Fruit fly (Drosophila melanogaster) whole organism, prepupa: ENCODE measurements around the gene CCHa1.

Experiments
- Blimp-1 ChIP-seq: fragments of 200-800 bp; sonication (Bioruptor generic); optimal IDR thresholded peaks from 3 replicates; lab custom pipeline; 2017; ENCODE audit warnings: missing biosample characterization, missing genetic modification characterization, mild to moderate bottlenecking, moderate library complexity, missing genetic modification reagents
- CG10631 ChIP-seq: fragments of 200-800 bp; sonication (Bioruptor generic); optimal IDR thresholded peaks from 2 replicates; lab custom pipeline; 2016; ENCODE audit warnings: missing biosample characterization, missing genetic modification characterization
- CG10669 ChIP-seq: fragments of 200-800 bp; sonication (Bioruptor generic); optimal IDR thresholded peaks from 3 replicates; lab custom pipeline; 2018; ENCODE audit warnings: missing biosample characterization, mild to moderate bottlenecking, missing genetic modification characterization, moderate library complexity
- CG11294 ChIP-seq: fragments of 200-800 bp; sonication (Bioruptor generic); IDR thresholded peaks from 2 replicates; pipeline ENCODE4 v1.3.6; 2022; ENCODE audit warnings: missing biosample characterization, missing genetic modification characterization
- CG11762 ChIP-seq: fragments of 200-800 bp; sonication (Bioruptor generic); optimal IDR thresholded peaks from 3 replicates; lab custom pipeline; 2016; ENCODE audit warnings: missing biosample characterization, missing genetic modification characterization; ENCODE audit not compliant: insufficient read depth
- CG15336 ChIP-seq: fragments of 200-800 bp; sonication (Bioruptor generic); IDR thresholded peaks from 2 replicates; pipeline ENCODE4 v1.3.6; 2022; ENCODE audit warnings: missing biosample characterization, missing genetic modification characterization
- CG1621 ChIP-seq: fragments of 200-800 bp; sonication (Bioruptor generic); optimal IDR thresholded peaks from 3 replicates; lab custom pipeline; 2018; ENCODE audit warnings: missing biosample characterization, mild to moderate bottlenecking, missing genetic modification characterization
- CG16779 ChIP-seq: fragments of 200-800 bp; sonication (Bioruptor generic); optimal IDR thresholded peaks from 3 replicates; lab custom pipeline; 2017; ENCODE audit warnings: missing biosample characterization, mild to moderate bottlenecking, missing genetic modification characterization
- CG31627 ChIP-seq: fragments of 200-800 bp; sonication (Bioruptor generic); optimal IDR thresholded peaks from 3 replicates; lab custom pipeline; 2016; ENCODE audit warnings: missing biosample characterization, missing genetic modification characterization
- CG32006 ChIP-seq: fragments of 200-800 bp; sonication (Bioruptor generic); optimal IDR thresholded peaks from 3 replicates; lab custom pipeline; 2017; ENCODE audit warnings: missing biosample characterization, mild to moderate bottlenecking, missing genetic modification characterization
- CG34406 ChIP-seq: fragments of 200-800 bp; sonication (Bioruptor generic); optimal IDR thresholded peaks from 3 replicates; lab custom pipeline; 2016; ENCODE audit warnings: missing biosample characterization, missing genetic modification characterization
- CG4318 ChIP-seq: fragments of 200-800 bp; sonication (Bioruptor generic); optimal IDR thresholded peaks from 3 replicates; lab custom pipeline; 2017; ENCODE audit warnings: missing biosample characterization, mild to moderate bottlenecking, missing genetic modification characterization
- CG6163 ChIP-seq: fragments of 200-800 bp; sonication (Bioruptor generic); IDR thresholded peaks from 3 replicates; pipeline ENCODE4 v1.3.6; 2022; ENCODE audit warnings: missing biosample characterization, missing genetic modification characterization
- CG6276 ChIP-seq: fragments of 200-800 bp; sonication (Bioruptor generic); optimal IDR thresholded peaks from 2 replicates; lab custom pipeline; 2017; ENCODE audit warnings: missing biosample characterization, mild to moderate bottlenecking, missing genetic modification characterization
- CG6792 ChIP-seq: fragments of 200-800 bp; sonication (Bioruptor generic); optimal IDR thresholded peaks from 3 replicates; lab custom pipeline; 2016; ENCODE audit warnings: missing biosample characterization, missing genetic modification characterization
- CG6808 ChIP-seq: fragments of 200-800 bp; sonication (Bioruptor generic); optimal IDR thresholded peaks from 3 replicates; lab custom pipeline; 2017; ENCODE audit warnings: missing biosample characterization, missing genetic modification characterization, mild to moderate bottlenecking, moderate library complexity, missing genetic modification reagents
- CG7368 ChIP-seq: fragments of 200-800 bp; sonication (Bioruptor generic); optimal IDR thresholded peaks from 3 replicates; lab custom pipeline; 2016; ENCODE audit warnings: missing biosample characterization, missing genetic modification characterization
- CG8119 ChIP-seq: fragments of 200-800 bp; sonication (Bioruptor generic); IDR thresholded peaks from 3 replicates; pipeline ENCODE4 v1.3.6; 2022; ENCODE audit warnings: missing biosample characterization, missing genetic modification characterization
- CG8319 ChIP-seq: fragments of 200-800 bp; sonication (Bioruptor generic); optimal IDR thresholded peaks from 3 replicates; lab custom pipeline; 2016; ENCODE audit warnings: missing biosample characterization, missing genetic modification characterization
- CG9139 ChIP-seq: fragments of 200-800 bp; sonication (Bioruptor generic); optimal IDR thresholded peaks from 3 replicates; lab custom pipeline; 2017; ENCODE audit warnings: missing biosample characterization, mild to moderate bottlenecking, missing genetic modification characterization
- Eip78C ChIP-seq: fragments of 200-800 bp; sonication (Bioruptor generic); peaks from one replicate; lab custom pipeline; 2016; ENCODE audit warnings: missing biosample characterization, missing genetic modification characterization
- Eip93F ChIP-seq: fragments of 200-800 bp; sonication (Bioruptor generic); optimal IDR thresholded peaks from 2 replicates; lab custom pipeline; 2016; ENCODE audit warnings: missing biosample characterization, mild to moderate bottlenecking, missing genetic modification characterization
- Gug ChIP-seq: fragments of 200-800 bp; sonication (Bioruptor generic); IDR thresholded peaks from 2 replicates; pipeline ENCODE4 v1.3.6; 2022; ENCODE audit warnings: missing biosample characterization, missing genetic modification characterization
- Hr39 ChIP-seq: fragments of 200-800 bp; sonication (Bioruptor generic); optimal IDR thresholded peaks from 2 replicates; lab custom pipeline; 2016; ENCODE audit warnings: missing biosample characterization, missing genetic modification characterization
- Lpt ChIP-seq: fragments of 200-800 bp; sonication (Bioruptor generic); optimal IDR thresholded peaks from 3 replicates; lab custom pipeline; 2016; ENCODE audit warnings: missing biosample characterization, missing genetic modification characterization
- Met ChIP-seq: fragments of 200-800 bp; sonication (Bioruptor generic); optimal IDR thresholded peaks from 3 replicates; lab custom pipeline; 2016; ENCODE audit warnings: missing biosample characterization, missing genetic modification characterization
- OdsH ChIP-seq: fragments of 200-800 bp; sonication (Bioruptor generic); optimal IDR thresholded peaks from 3 replicates; lab custom pipeline; 2016; ENCODE audit warnings: missing biosample characterization, missing genetic modification characterization
- Smox ChIP-seq: fragments of 200-800 bp; sonication (Bioruptor generic); optimal IDR thresholded peaks from 3 replicates; lab custom pipeline; 2016; ENCODE audit warnings: missing biosample characterization, missing genetic modification characterization
- Sox102F ChIP-seq: fragments of 200-800 bp; sonication (Bioruptor generic); optimal IDR thresholded peaks from 2 replicates; lab custom pipeline; 2016; ENCODE audit warnings: missing biosample characterization, mild to moderate bottlenecking, missing genetic modification characterization
- Sox14 ChIP-seq: fragments of 200-800 bp; sonication (Bioruptor generic); optimal IDR thresholded peaks from 3 replicates; lab custom pipeline; 2016; ENCODE audit warnings: missing biosample characterization, missing genetic modification characterization
- Sox15 ChIP-seq: fragments of 200-800 bp; sonication (Bioruptor generic); optimal IDR thresholded peaks from 3 replicates; lab custom pipeline; 2016; ENCODE audit warnings: missing biosample characterization, missing genetic modification characterization
- achi ChIP-seq: fragments of 200-800 bp; sonication (Bioruptor generic); optimal IDR thresholded peaks from 3 replicates; lab custom pipeline; 2016; ENCODE audit warnings: missing biosample characterization, missing genetic modification characterization
- cyc ChIP-seq: fragments of 200-800 bp; sonication (Bioruptor generic); optimal IDR thresholded peaks from 3 replicates; lab custom pipeline; 2016; ENCODE audit warnings: missing biosample characterization, missing genetic modification characterization
- dac ChIP-seq: fragments of 200-800 bp; sonication (Bioruptor generic); optimal IDR thresholded peaks from 2 replicates; lab custom pipeline; 2017; ENCODE audit warnings: missing biosample characterization, mild to moderate bottlenecking, missing genetic modification characterization
- dsx ChIP-seq: fragments of 200-800 bp; optimal IDR thresholded peaks from 3 replicates; lab custom pipeline; 2019; ENCODE audit warnings: missing biosample characterization, mild to moderate bottlenecking, missing genetic modification characterization, moderate library complexity; ENCODE audit not compliant: poor library complexity, severe bottlenecking
- eg ChIP-seq: fragments of 200-800 bp; sonication (Bioruptor generic); IDR thresholded peaks from 3 replicates; pipeline ENCODE4 v1.3.6; 2022; ENCODE audit warnings: missing biosample characterization, missing genetic modification characterization
- esn ChIP-seq: fragments of 200-800 bp; sonication (Bioruptor generic); optimal IDR thresholded peaks from 2 replicates; lab custom pipeline; 2016; ENCODE audit warnings: missing biosample characterization, mild to moderate bottlenecking, missing genetic modification characterization, moderate library complexity
- fd59A ChIP-seq: fragments of 200-800 bp; sonication (Bioruptor generic); optimal IDR thresholded peaks from 2 replicates; lab custom pipeline; 2017; ENCODE audit warnings: missing biosample characterization, mild to moderate bottlenecking, missing genetic modification characterization, missing genetic modification reagents
- fkh ChIP-seq: fragments of 200-800 bp; sonication (Bioruptor generic); optimal IDR thresholded peaks from 3 replicates; lab custom pipeline; 2017; ENCODE audit warnings: missing biosample characterization, mild to moderate bottlenecking, missing genetic modification characterization, moderate library complexity
- lz ChIP-seq: fragments of 200-800 bp; sonication (Bioruptor generic); optimal IDR thresholded peaks from 3 replicates; lab custom pipeline; 2016; ENCODE audit warnings: missing biosample characterization, missing genetic modification characterization
- net ChIP-seq: fragments of 200-800 bp; sonication (Bioruptor generic); optimal IDR thresholded peaks from 3 replicates; lab custom pipeline; 2016; ENCODE audit warnings: missing biosample characterization, missing genetic modification characterization
- pdm3 ChIP-seq: fragments of 200-800 bp; sonication (Bioruptor generic); optimal IDR thresholded peaks from 3 replicates; lab custom pipeline; 2016; ENCODE audit warnings: missing biosample characterization, missing genetic modification characterization
- spab ChIP-seq: fragments of 200-800 bp; sonication (Bioruptor generic); optimal IDR thresholded peaks from 2 replicates; lab custom pipeline; 2017; ENCODE audit warnings: missing biosample characterization, mild to moderate bottlenecking, missing genetic modification characterization, missing genetic modification reagents
- ss ChIP-seq, 2 experiments: fragments of 200-800 bp; sonication (Bioruptor generic); optimal IDR thresholded peaks; 2 replicates in 1 of 2; 3 replicates in 1 of 2; lab custom pipeline; 2017 to 2018; ENCODE audit warnings: mild to moderate bottlenecking in 2 of 2, missing biosample characterization in 2 of 2, missing genetic modification characterization in 2 of 2, moderate library complexity in 1 of 2
- svp ChIP-seq: fragments of 200-800 bp; sonication (Bioruptor generic); peaks from one replicate; lab custom pipeline; 2016; ENCODE audit warnings: missing biosample characterization, missing genetic modification characterization
- vri ChIP-seq: fragments of 200-800 bp; sonication (Bioruptor generic); optimal IDR thresholded peaks from 3 replicates; lab custom pipeline; 2016; ENCODE audit warnings: missing biosample characterization, mild to moderate bottlenecking, missing genetic modification characterization

Gene CCHa1

DNA sequence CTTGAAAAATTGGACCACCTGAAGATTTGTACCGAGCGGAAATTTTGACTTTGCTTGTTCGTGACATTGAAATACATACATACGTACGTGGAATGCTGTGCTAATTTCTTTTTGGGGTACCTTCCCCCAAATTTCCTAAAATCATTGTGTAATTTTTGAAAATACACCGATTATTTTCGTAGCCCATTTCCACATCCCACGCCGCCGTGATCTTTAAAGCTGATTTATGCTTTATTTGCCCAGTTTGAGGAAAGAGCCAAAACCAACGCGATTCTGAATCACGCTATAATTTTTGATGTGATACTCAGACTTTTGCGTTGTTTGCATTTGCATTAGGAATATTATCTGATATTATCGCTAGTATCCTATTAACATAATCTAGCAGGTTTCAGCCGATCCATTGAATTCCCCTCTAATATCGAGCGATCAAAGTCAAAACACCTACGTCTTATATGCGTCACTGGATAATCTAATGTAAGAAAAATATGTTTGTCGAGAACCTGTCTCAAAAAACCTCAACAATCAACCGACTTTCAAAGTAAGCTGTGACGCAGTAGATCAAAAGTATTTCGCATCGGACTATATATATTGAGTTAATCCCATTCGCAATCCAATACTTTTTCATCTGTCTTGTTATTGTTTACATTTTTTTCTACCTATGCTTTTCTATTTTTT, 33.6 kb downstream of the CCHa1 start:
- no peak for TF ChIP-seq Sox102F
- TF ChIP-seq CG34406 (GFP tag; lab: Kevin White, UChicago) = no peak
- no peak for TF ChIP-seq Hr39 (GFP tag; lab: Kevin White, UChicago)
- no peak for TF ChIP-seq OdsH
- no peak for TF ChIP-seq CG4318
- no peak for TF ChIP-seq vri
- no peak for TF ChIP-seq dac (GFP tag; lab: Kevin White, UChicago)
- no peak for TF ChIP-seq cyc
- no peak for TF ChIP-seq CG16779 (tag; lab: Kevin White, UChicago)
- TF ChIP-seq CG8119 = no peak
- no peak for TF ChIP-seq CG6163
- TF ChIP-seq esn = no peak
- TF ChIP-seq CG11762 (GFP tag; lab: Kevin White, UChicago) = no peak
- no peak for TF ChIP-seq Sox14
- no peak for TF ChIP-seq Blimp-1 (GFP tag; lab: Kevin White, UChicago)
- TF ChIP-seq Lpt (GFP tag; lab: Kevin White, UChicago) = no peak
- TF ChIP-seq pdm3 = no peak
- TF ChIP-seq, all 60 proteins: peak for 0

DNA sequence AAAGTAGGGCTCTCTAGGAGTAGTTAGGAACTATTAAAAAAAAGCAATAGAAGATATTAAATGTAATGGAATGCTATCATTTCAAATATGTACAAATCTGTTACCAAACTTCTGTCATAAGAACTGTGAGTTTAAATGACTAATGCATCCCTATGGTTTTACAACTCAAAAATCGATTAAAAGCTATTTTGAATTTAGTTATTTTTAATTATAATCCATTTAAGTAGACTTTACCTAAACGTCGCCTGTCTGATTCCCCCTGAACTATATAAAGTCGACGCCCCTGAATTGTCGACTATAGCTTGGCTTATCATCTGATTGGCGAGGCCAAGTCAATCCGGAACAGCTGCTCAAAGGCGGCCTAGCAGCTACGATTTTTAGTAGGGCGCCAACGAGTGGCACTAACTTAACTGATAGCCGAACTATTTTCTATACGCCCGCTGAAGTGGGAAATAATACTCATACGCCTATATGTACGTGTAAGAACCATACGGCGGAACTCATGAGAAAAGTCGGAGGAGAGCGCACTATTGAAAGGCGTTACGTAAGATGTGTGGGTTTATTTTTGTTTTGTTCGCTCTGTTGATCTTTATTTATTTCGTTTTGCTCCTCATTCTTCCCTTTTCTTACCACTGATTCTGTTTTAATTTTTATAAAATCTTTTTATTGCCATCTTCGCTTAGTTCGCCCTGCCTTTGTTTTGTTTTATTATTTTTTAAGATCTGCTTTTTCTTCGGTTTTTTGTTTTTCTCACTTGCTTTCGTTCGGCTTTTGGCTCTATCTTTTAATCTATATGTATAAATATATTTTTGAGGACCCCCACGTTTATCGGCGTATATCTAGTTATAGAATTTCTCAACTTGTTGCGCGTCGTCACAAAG, 34.4 kb downstream of the CCHa1 start:
- TF ChIP-seq svp (GFP tag; lab: Kevin White, UChicago) = peak; percentile 85
- peak; percentile 45 for TF ChIP-seq dsx (GFP tag; lab: Kevin White, UChicago)
- TF ChIP-seq fd59A (GFP tag; lab: Kevin White, UChicago) = peak; percentile 90
- no peak for TF ChIP-seq fkh
- peak; percentile 42 for TF ChIP-seq Sox14
- TF ChIP-seq lz (GFP tag; lab: Kevin White, UChicago) = peak; percentile 52
- peak; percentile 76 for TF ChIP-seq spab (GFP tag; lab: Kevin White, UChicago)
- peak; percentile 61 for TF ChIP-seq CG31627 (GFP tag; lab: Kevin White, UChicago)
- peak; percentile 48 for TF ChIP-seq cyc
- TF ChIP-seq Eip78C (GFP tag; lab: Kevin White, UChicago) = peak; percentile 93
- 0 out of 2 replicates have a peak, but pooled peaks have one; percentile 19 for TF ChIP-seq CG15336 (GFP tag; lab: Robert Waterston, UW)
- peak; percentile 52 for TF ChIP-seq Smox (GFP tag; lab: Kevin White, UChicago)
- TF ChIP-seq achi (GFP tag; lab: Kevin White, UChicago) = peak; percentile 76
- TF ChIP-seq CG6808 (GFP tag; lab: Kevin White, UChicago) = peak; percentile 81
- no peak for TF ChIP-seq CG9139 (GFP tag; lab: Kevin White, UChicago)
- TF ChIP-seq CG10669 (GFP tag; lab: Kevin White, UChicago) = peak; percentile 87
- TF ChIP-seq Blimp-1 (GFP tag; lab: Kevin White, UChicago) = peak; percentile 17
- TF ChIP-seq eg (GFP tag; lab: Robert Waterston, UW) = peak; percentile 15; the same call in 1 of the 3 replicates
- peak; percentile 54 for TF ChIP-seq Met (GFP tag; lab: Kevin White, UChicago)
- TF ChIP-seq CG6276 (GFP tag; lab: Kevin White, UChicago) = no peak
- TF ChIP-seq CG7368 (GFP tag; lab: Kevin White, UChicago) = peak; percentile 25
- TF ChIP-seq OdsH = peak; percentile 62
- TF ChIP-seq Lpt (GFP tag; lab: Kevin White, UChicago) = no peak
- TF ChIP-seq vri = no peak
- TF ChIP-seq CG1621 = peak; percentile 29
- TF ChIP-seq Gug (GFP tag; lab: Robert Waterston, UW) = no peak
- TF ChIP-seq net (GFP tag; lab: Kevin White, UChicago) = no peak
- TF ChIP-seq Sox15 (GFP tag; lab: Kevin White, UChicago) = peak; percentile 75
- peak; percentile 62; the same call in 1 of the 2 replicates for TF ChIP-seq CG11294
- peak; percentile 71 for TF ChIP-seq CG8319 (GFP tag; lab: Kevin White, UChicago)
- peak; percentile 29; the same call in 2 of the 3 replicates for TF ChIP-seq CG8119
- TF ChIP-seq CG32006 (GFP tag; lab: Kevin White, UChicago) = peak; percentile 44
- peak; percentile 55 for TF ChIP-seq CG11762 (GFP tag; lab: Kevin White, UChicago)
- peak; percentile 43 for TF ChIP-seq CG6163
- TF ChIP-seq CG6792 (GFP tag; lab: Kevin White, UChicago) = peak; percentile 45
- no peak for TF ChIP-seq Eip93F (GFP tag; lab: Kevin White, UChicago)
- peak in 1 of 2 experiments; percentile 75 for TF ChIP-seq ss (GFP tag; optimal IDR thresholded peaks at IDR 0.05; lab: Kevin White, UChicago)
- no peak for TF ChIP-seq CG16779 (tag; lab: Kevin White, UChicago)
- peak; percentile 60 for TF ChIP-seq CG10631 (GFP tag; lab: Kevin White, UChicago)
